Fruit fly (Drosophila melanogaster) S2 (cell line): ENCODE results near the gene Wdr59.
A peak's percentile ranks its signal among the peaks of the same experiment; 100 is the strongest.

Experiments
- CG8478 ChIP-seq: fragments of >200 bp; optimal IDR thresholded peaks from 2 replicates; lab custom pipeline; 2018
- CTCF ChIP-seq, 2 experiments: fragments of >200 bp; optimal IDR thresholded peaks; 2 replicates each; lab custom pipeline; 2018

Gene Wdr59

dm6 chr2L:11082025-11082424 lies 9.2 kb upstream of the Wdr59 start:
- no peak for TF ChIP-seq CG8478 (lab: Kevin White, UChicago)
- no peak for TF ChIP-seq CTCF (optimal IDR thresholded peaks at IDR 0.05; lab: Kevin White, UChicago)

- no peak for TF ChIP-seq CG8478 (lab: Kevin White, UChicago)
- TF ChIP-seq CTCF (optimal IDR thresholded peaks at IDR 0.05; lab: Kevin White, UChicago), result no peak
Measured at dm6 chr2L:11085129-11085528, 6.1 kb upstream of the Wdr59 start, which contains the start of gene AstCC. AstCC (minus strand) TSS chr2L:11085229.

dm6 chr2L:11086357-11086924 lies 4.8 kb upstream of the Wdr59 start, which contains the start of gene CG16854:
CG16854 (plus strand) TSS chr2L:11086721.
- no peak for TF ChIP-seq CG8478 (lab: Kevin White, UChicago)
- no peak for TF ChIP-seq CTCF (optimal IDR thresholded peaks at IDR 0.05; lab: Kevin White, UChicago)

- TF ChIP-seq CG8478 (lab: Kevin White, UChicago) (no peak), CTCF (optimal IDR thresholded peaks at IDR 0.05; lab: Kevin White, UChicago) (no peak)
Measured at dm6 chr2L:11100516-11101061, 9.3 kb downstream of the Wdr59 start, which contains the start of gene Ge-1. Ge-1 (minus strand) TSS chr2L:11100888.

dm6 chr2L:11105320-11105719 lies 14.1 kb downstream of the Wdr59 start:
- TF ChIP-seq CG8478 (lab: Kevin White, UChicago) (no peak), CTCF (optimal IDR thresholded peaks at IDR 0.05; lab: Kevin White, UChicago) (no peak)

dm6 chr2L:11106562-11106962 lies 15.3 kb downstream of the Wdr59 start, which contains the start of gene Reps:
Reps (minus strand) TSS chr2L:11106645.
- TF ChIP-seq CTCF (optimal IDR thresholded peaks at IDR 0.05; lab: Kevin White, UChicago) (peak in 1 of 2 experiments; percentile 11), CG8478 (lab: Kevin White, UChicago) (no peak)

dm6 chr2L:11113011-11113528 lies 21.8 kb downstream of the Wdr59 start, which contains the start of gene Idua:
Idua (minus strand) TSS chr2L:11113061.
- TF ChIP-seq CTCF (optimal IDR thresholded peaks at IDR 0.05; lab: Kevin White, UChicago) (no peak), CG8478 (lab: Kevin White, UChicago) (no peak)

- TF ChIP-seq CG8478 (lab: Kevin White, UChicago) (no peak), CTCF (optimal IDR thresholded peaks at IDR 0.05; lab: Kevin White, UChicago) (no peak)
Measured at dm6 chr2L:11113714-11114113, 22.5 kb downstream of the Wdr59 start, which contains the start of gene Gr32a. Gr32a (plus strand) TSS chr2L:11114014.

dm6 chr2L:11119966-11120517 lies 28.8 kb downstream of the Wdr59 start, which contains the start of gene CG6230:
CG6230 (minus strand) TSS chr2L:11120319.
- TF ChIP-seq CG8478 (lab: Kevin White, UChicago), result no peak
- no peak for TF ChIP-seq CTCF (optimal IDR thresholded peaks at IDR 0.05; lab: Kevin White, UChicago)

- TF ChIP-seq CTCF (optimal IDR thresholded peaks at IDR 0.05; lab: Kevin White, UChicago) (no peak), CG8478 (lab: Kevin White, UChicago) (no peak)
Measured at dm6 chr2L:11121614-11122013, 30.4 kb downstream of the Wdr59 start, which contains the start of gene Dnaaf4. Dnaaf4 (minus strand) TSS chr2L:11121714.

- TF ChIP-seq CG8478 (lab: Kevin White, UChicago) (no peak), CTCF (optimal IDR thresholded peaks at IDR 0.05; lab: Kevin White, UChicago) (no peak)
Measured at dm6 chr2L:11123499-11123898, 32.3 kb downstream of the Wdr59 start, which contains the start of the genes Csl4 and Nup160. Csl4 (minus strand) TSS chr2L:11123567. Nup160 (plus strand) TSS chr2L:11123777.

- TF ChIP-seq CTCF (optimal IDR thresholded peaks at IDR 0.05; lab: Kevin White, UChicago), result no peak
- no peak for TF ChIP-seq CG8478 (lab: Kevin White, UChicago)
Measured at dm6 chr2L:11130151-11131008, 39.1 kb downstream of the Wdr59 start, which contains the start of the genes RfC38 and CG4751. RfC38 (minus strand) TSS chr2L:11130645. CG4751 (plus strand) TSS chr2L:11130737.

- TF ChIP-seq CTCF (optimal IDR thresholded peaks at IDR 0.05; lab: Kevin White, UChicago) (no peak), CG8478 (lab: Kevin White, UChicago) (no peak)
Measured at dm6 chr2L:11136093-11136492, 44.8 kb downstream of the Wdr59 start, which contains the start of gene hgo. hgo (plus strand) TSS chr2L:11136393.
